Worm (Caenorhabditis elegans) whole organism, L2 larva: ENCODE data around the gene T10G3.3.

ENCODE experiments used
- C34F6.9 ChIP-seq: fragments of 150-350 bp; optimal IDR thresholded peaks from 2 replicates; lab custom pipeline; 2014; ENCODE audit warnings: missing biosample characterization, missing genetic modification characterization
- F13H6.1 ChIP-seq: sonication (generic microtip); optimal IDR thresholded peaks from 2 replicates; lab custom pipeline; 2016; ENCODE audit warnings: missing genetic modification characterization, missing compliant biosample characterization
- R02D3.7 ChIP-seq: fragments of 150-350 bp; optimal IDR thresholded peaks from 2 replicates; lab custom pipeline; 2014; ENCODE audit warnings: missing biosample characterization, missing genetic modification characterization
- Y55F3AM.14 ChIP-seq: fragments of 200-800 bp; sonication (Bioruptor generic); optimal IDR thresholded peaks from 2 replicates; lab custom pipeline; 2018; ENCODE audit warnings: mild to moderate bottlenecking, missing genetic modification characterization, missing compliant biosample characterization
- ZK546.5 ChIP-seq: sonication (generic microtip); optimal IDR thresholded peaks from 2 replicates; lab custom pipeline; 2017; ENCODE audit warnings: missing biosample characterization, missing genetic modification characterization
- alr-1 ChIP-seq: fragments of 150-350 bp; optimal IDR thresholded peaks from 2 replicates; lab custom pipeline; 2014; ENCODE audit warnings: missing biosample characterization, missing genetic modification characterization
- aly-2 ChIP-seq: fragments of 150-350 bp; optimal IDR thresholded peaks from 2 replicates; lab custom pipeline; 2014; ENCODE audit warnings: missing biosample characterization, missing genetic modification characterization
- ama-1 ChIP-seq: fragments of 150-350 bp; optimal IDR thresholded peaks from 2 replicates; lab custom pipeline; 2018; ENCODE audit warnings: inconsistent platforms
- blmp-1 ChIP-seq: sonication (generic microtip); optimal IDR thresholded peaks from 2 replicates; lab custom pipeline; 2017; ENCODE audit warnings: missing genetic modification characterization, mild to moderate bottlenecking, missing compliant biosample characterization, antibody characterized with exemption, moderate library complexity; ENCODE audit not compliant: insufficient read depth
- ceh-82 ChIP-seq: fragments of 150-350 bp; optimal IDR thresholded peaks from 2 replicates; lab custom pipeline; 2014; ENCODE audit warnings: missing biosample characterization, missing genetic modification characterization
- crh-2 ChIP-seq: sonication (generic microtip); optimal IDR thresholded peaks from 2 replicates; lab custom pipeline; 2017; ENCODE audit warnings: missing biosample characterization, missing genetic modification characterization
- egl-27 ChIP-seq: sonication (generic microtip); optimal IDR thresholded peaks from 3 replicates; lab custom pipeline; 2017; ENCODE audit warnings: missing biosample characterization, missing genetic modification reagents, missing genetic modification characterization
- elt-3 ChIP-seq: sonication (generic microtip); optimal IDR thresholded peaks from 2 replicates; lab custom pipeline; 2017; ENCODE audit warnings: missing biosample characterization, missing genetic modification characterization
- fos-1 ChIP-seq: fragments of 150-350 bp; optimal IDR thresholded peaks from 2 replicates; lab custom pipeline; 2014; ENCODE audit warnings: missing biosample characterization, missing genetic modification characterization
- gmeb-1 ChIP-seq: fragments of 150-350 bp; optimal IDR thresholded peaks from 2 replicates; lab custom pipeline; 2014; ENCODE audit warnings: missing biosample characterization, missing genetic modification characterization
- lin-11 ChIP-seq: fragments of 150-350 bp; sonication (generic microtip); optimal IDR thresholded peaks from 2 replicates; lab custom pipeline; 2014; ENCODE audit warnings: missing biosample characterization, missing genetic modification characterization, inconsistent platforms, mixed read lengths
- lin-13 ChIP-seq: fragments of 150-350 bp; optimal IDR thresholded peaks from 2 replicates; lab custom pipeline; 2014; ENCODE audit warnings: missing biosample characterization, missing genetic modification reagents, missing genetic modification characterization
- lin-39 ChIP-seq: fragments of 150-350 bp; optimal IDR thresholded peaks from 2 replicates; lab custom pipeline; 2014; ENCODE audit warnings: missing biosample characterization, missing genetic modification reagents, missing genetic modification characterization
- mbf-1 ChIP-seq: sonication (generic microtip); optimal IDR thresholded peaks from 2 replicates; lab custom pipeline; 2017; ENCODE audit warnings: missing biosample characterization, missing genetic modification characterization
- nhr-10 ChIP-seq: sonication (generic microtip); optimal IDR thresholded peaks from 2 replicates; lab custom pipeline; 2017; ENCODE audit warnings: missing biosample characterization, missing genetic modification characterization
- nhr-129 ChIP-seq: fragments of 150-350 bp; optimal IDR thresholded peaks from 2 replicates; lab custom pipeline; 2014; ENCODE audit warnings: missing biosample characterization, missing genetic modification characterization
- nhr-21 ChIP-seq: fragments of 150-350 bp; optimal IDR thresholded peaks from 2 replicates; lab custom pipeline; 2014; ENCODE audit warnings: missing biosample characterization, missing genetic modification characterization
- nhr-23 ChIP-seq: fragments of 150-350 bp; optimal IDR thresholded peaks from 2 replicates; lab custom pipeline; 2014; ENCODE audit warnings: missing biosample characterization, missing genetic modification reagents, missing genetic modification characterization
- nhr-25 ChIP-seq: fragments of 150-350 bp; sonication (generic microtip); optimal IDR thresholded peaks from 3 replicates; lab custom pipeline; 2014; ENCODE audit warnings: missing biosample characterization, missing genetic modification characterization
- nhr-6 ChIP-seq: fragments of 150-350 bp; optimal IDR thresholded peaks from 2 replicates; lab custom pipeline; 2014; ENCODE audit warnings: missing biosample characterization, missing genetic modification characterization
- sem-4 ChIP-seq: fragments of 150-350 bp; optimal IDR thresholded peaks from 2 replicates; lab custom pipeline; 2014; ENCODE audit warnings: missing biosample characterization, missing genetic modification reagents, missing genetic modification characterization
- skn-1 ChIP-seq: sonication (generic microtip); optimal IDR thresholded peaks from 2 replicates; lab custom pipeline; 2017; ENCODE audit warnings: missing biosample characterization, missing genetic modification characterization
- sma-3 ChIP-seq: sonication (generic microtip); optimal IDR thresholded peaks from 2 replicates; lab custom pipeline; 2016; ENCODE audit warnings: missing genetic modification reagents, missing genetic modification characterization, missing compliant biosample characterization
- sma-9 ChIP-seq, 2 experiments: fragments of 150-350 bp in 1 of 2; sonication (generic microtip) in 1 of 2; optimal IDR thresholded peaks; 2 replicates each; lab custom pipeline; 2014 to 2016; ENCODE audit warnings: missing genetic modification characterization in 2 of 2, mild to moderate bottlenecking in 1 of 2, missing biosample characterization in 1 of 2, missing compliant biosample characterization in 1 of 2, missing genetic modification reagents in 1 of 2, moderate library complexity in 1 of 2
- snpc-4 ChIP-seq: fragments of 150-350 bp; optimal IDR thresholded peaks from 2 replicates; lab custom pipeline; 2014; ENCODE audit warnings: missing biosample characterization, missing genetic modification characterization
- unc-39 ChIP-seq: fragments of 150-350 bp; optimal IDR thresholded peaks from 2 replicates; lab custom pipeline; 2014; ENCODE audit warnings: missing biosample characterization, missing genetic modification characterization
- unc-55 ChIP-seq: fragments of 150-350 bp; sonication (generic microtip); optimal IDR thresholded peaks from 3 replicates; lab custom pipeline; 2014; ENCODE audit warnings: missing biosample characterization, missing genetic modification reagents, missing genetic modification characterization
- unc-62 ChIP-seq: fragments of 150-350 bp; optimal IDR thresholded peaks from 2 replicates; lab custom pipeline; 2014; ENCODE audit warnings: missing biosample characterization, missing genetic modification reagents, missing genetic modification characterization
- zag-1 ChIP-seq: fragments of 150-350 bp; optimal IDR thresholded peaks from 2 replicates; lab custom pipeline; 2014; ENCODE audit warnings: missing biosample characterization, missing genetic modification characterization
- ztf-1 ChIP-seq: fragments of 200-800 bp; sonication (Bioruptor generic); conservative IDR thresholded peaks from 2 replicates; pipeline ENCODE4 v1.3.6; 2022; ENCODE audit warnings: missing genetic modification characterization, missing compliant biosample characterization
- ztf-11 ChIP-seq: sonication (generic microtip); optimal IDR thresholded peaks from 2 replicates; lab custom pipeline; 2017; ENCODE audit warnings: missing biosample characterization, missing genetic modification characterization

Gene T10G3.3

ce11 chrV:13488297-13488803, 1.6 kb downstream of the T10G3.3 start:
- TF ChIP-seq nhr-25 (peak; percentile 44), mbf-1 (tag; lab: Kevin White, UChicago) (no peak), sma-9 (GFP tag; optimal IDR thresholded peaks at IDR 0.05; lab: Kevin White, UChicago) (peak; percentile 46), sma-9 (tag; optimal IDR thresholded peaks at IDR 0.05; lab: Kevin White, UChicago) (no peak), nhr-21 (tag; lab: Kevin White, UChicago) (no peak), ztf-11 (tag; lab: Kevin White, UChicago) (no peak), lin-39 (tag; lab: Kevin White, UChicago) (no peak), skn-1 (no peak), sma-3 (GFP tag; lab: Kevin White, UChicago) (no peak), sem-4 (tag; lab: Kevin White, UChicago) (no peak), unc-62 (no peak), aly-2 (tag; lab: Kevin White, UChicago) (no peak), nhr-23 (no peak), nhr-129 (tag; lab: Kevin White, UChicago) (no peak), snpc-4 (no peak), ztf-1 (GFP tag; lab: Robert Waterston, UW) (no peak), egl-27 (tag; lab: Kevin White, UChicago) (no peak), C34F6.9 (tag; lab: Kevin White, UChicago) (no peak), blmp-1 (peak; percentile 20), ZK546.5 (tag; lab: Kevin White, UChicago) (no peak)

ce11 chrV:13485732-13486131, 4.3 kb downstream of the T10G3.3 start:
- TF ChIP-seq unc-39 (tag; lab: Kevin White, UChicago) (no peak), unc-55 (GFP tag; lab: Kevin White, UChicago) (no peak)

ce11 chrV:13484339-13484738, 5.7 kb downstream of the T10G3.3 start, which contains the start of gene T10G3.4:
Gene T10G3.4, minus strand, starts transcription at chrV:13484439.
- TF ChIP-seq F13H6.1 (tag; lab: Kevin White, UChicago) (no peak), ztf-1 (GFP tag; lab: Robert Waterston, UW) (no peak), ztf-11 (tag; lab: Kevin White, UChicago) (no peak), sma-3 (GFP tag; lab: Kevin White, UChicago) (no peak), unc-62 (no peak), lin-13 (GFP tag; lab: Kevin White, UChicago) (no peak), crh-2 (tag; lab: Kevin White, UChicago) (no peak), ZK546.5 (tag; lab: Kevin White, UChicago) (no peak), nhr-10 (tag; lab: Kevin White, UChicago) (no peak), lin-11 (tag; lab: Kevin White, UChicago) (no peak), alr-1 (tag; lab: Kevin White, UChicago) (no peak), skn-1 (no peak), Y55F3AM.14 (GFP tag; lab: Kevin White, UChicago) (no peak), ama-1 (lab: Kevin White, UChicago) (no peak), fos-1 (tag; lab: Kevin White, UChicago) (no peak), gmeb-1 (tag; lab: Kevin White, UChicago) (no peak), elt-3 (tag; lab: Kevin White, UChicago) (no peak), nhr-21 (tag; lab: Kevin White, UChicago) (no peak)

- no peak for TF ChIP-seq elt-3 (tag; lab: Kevin White, UChicago)
- TF ChIP-seq nhr-6 (tag; lab: Kevin White, UChicago): no peak
- TF ChIP-seq ceh-82: no peak
- no peak for TF ChIP-seq lin-39 (tag; lab: Kevin White, UChicago)
- no peak for TF ChIP-seq gmeb-1 (tag; lab: Kevin White, UChicago)
- no peak for TF ChIP-seq ztf-11 (tag; lab: Kevin White, UChicago)
- no peak for TF ChIP-seq aly-2 (tag; lab: Kevin White, UChicago)
- no peak for TF ChIP-seq sem-4 (tag; lab: Kevin White, UChicago)
- no peak for TF ChIP-seq zag-1 (tag; lab: Kevin White, UChicago)
- no peak for TF ChIP-seq lin-11 (tag; lab: Kevin White, UChicago)
- TF ChIP-seq C34F6.9 (tag; lab: Kevin White, UChicago): no peak
- TF ChIP-seq R02D3.7 (tag; lab: Kevin White, UChicago): no peak
These were observed 10.2 kb downstream of the T10G3.3 start, which contains the start of gene T10G3.2 for ce11 chrV:13479766-13480165. Gene T10G3.2, minus strand, starts transcription at chrV:13479866.
